Fruit fly (Drosophila melanogaster): ENCODE results near the gene Myc.
A peak's percentile ranks its signal among the peaks of the same experiment; 100 is the strongest.

Myc gene

DNA sequence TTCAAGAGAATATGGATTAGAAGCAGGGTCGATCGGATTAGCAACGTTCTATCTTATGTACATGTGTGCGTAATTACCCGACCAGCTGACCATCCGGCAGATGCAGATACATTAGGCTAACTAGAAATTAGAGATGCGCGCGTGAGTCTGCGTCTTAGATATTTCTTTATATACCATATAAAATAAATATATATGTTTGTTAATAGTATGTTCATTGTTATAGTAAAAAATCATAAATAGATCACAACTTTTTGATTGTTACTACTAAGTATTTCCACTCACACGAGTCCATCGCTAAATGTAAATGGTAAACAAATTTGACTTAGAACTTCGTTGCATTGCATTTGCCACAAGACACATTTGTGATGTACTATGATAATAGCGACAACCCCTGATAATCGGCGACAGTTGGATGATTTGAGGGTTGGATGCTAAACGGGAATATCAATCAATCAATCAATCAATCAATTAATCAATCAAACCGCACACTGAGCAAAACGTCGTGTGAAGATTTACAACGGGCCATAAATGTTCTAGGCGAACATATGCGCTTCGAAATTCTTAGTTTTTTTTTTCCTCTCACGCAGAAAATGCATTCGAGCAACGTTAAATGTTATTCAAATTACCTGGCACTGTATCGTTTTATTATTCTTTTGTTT is 24.0 kb downstream of the Myc start (continued):
- TF ChIP-seq Bdp1 (GFP tag; optimal IDR thresholded peaks at IDR 0.05) (no peak), fd3F (GFP tag; optimal IDR thresholded peaks at IDR 0.05) (peak; percentile 43), rib (GFP tag; IDR thresholded peaks at IDR 0.05) (no peak), Gug (GFP tag; IDR thresholded peaks at IDR 0.05) (no peak), CG30431 (GFP tag; optimal IDR thresholded peaks at IDR 0.05) (no peak), slou (GFP tag; optimal IDR thresholded peaks at IDR 0.05) (no peak), gem (tag; optimal IDR thresholded peaks at IDR 0.05) (peak; percentile 73), CG34422 (GFP tag; IDR thresholded peaks at IDR 0.05) (0 out of 3 replicates have a peak, but pooled peaks have one; percentile 48), bcd (GFP tag; optimal IDR thresholded peaks at IDR 0.05) (no peak), unc-4 (GFP tag; IDR thresholded peaks at IDR 0.05; ENCODE audit: partially characterized antibody) (no peak), usp (GFP tag; optimal IDR thresholded peaks at IDR 0.05) (no peak), tin (GFP tag; optimal IDR thresholded peaks at IDR 0.05) (no peak), Lpt (GFP tag; optimal IDR thresholded peaks at IDR 0.05) (no peak), Hmx (GFP tag; optimal IDR thresholded peaks at IDR 0.05) (no peak), CG17385 (GFP tag; optimal IDR thresholded peaks at IDR 0.05) (peak; percentile 51), CG13894 (tag; optimal IDR thresholded peaks at IDR 0.05) (no peak), CG9437 (GFP tag; optimal IDR thresholded peaks at IDR 0.05) (peak; percentile 1), CG43689 (GFP tag; IDR thresholded peaks at IDR 0.05) (no peak), CG14441 (GFP tag; IDR thresholded peaks at IDR 0.05) (peak; percentile 49; the same call in 1 of the 2 replicates), CG4404 (GFP tag; IDR thresholded peaks at IDR 0.05) (peak; percentile 81), psq (GFP tag; optimal IDR thresholded peaks at IDR 0.05) (no peak), bab2 (GFP tag; optimal IDR thresholded peaks at IDR 0.05) (no peak), esg (GFP tag; conservative IDR thresholded peaks at IDR 0.05) (no peak), CG8924 (tag; optimal IDR thresholded peaks at IDR 0.05) (peak; percentile 73), lilli (GFP tag; optimal IDR thresholded peaks at IDR 0.05) (no peak), PHDP (tag; optimal IDR thresholded peaks at IDR 0.05) (peak; percentile 54), Fer1 (GFP tag; optimal IDR thresholded peaks at IDR 0.05) (no peak), Pdp1 (GFP tag; optimal IDR thresholded peaks at IDR 0.05) (no peak), gro (GFP tag; optimal IDR thresholded peaks at IDR 0.05) (no peak), twi (tag; optimal IDR thresholded peaks at IDR 0.05) (peak; percentile 28), Dek (tag; optimal IDR thresholded peaks at IDR 0.05) (no peak), chn (GFP tag; optimal IDR thresholded peaks at IDR 0.05) (no peak), zf30C (GFP tag; optimal IDR thresholded peaks at IDR 0.05) (peak; percentile 40), Dbx (GFP tag; IDR thresholded peaks at IDR 0.05) (peak; percentile 44; the same call in 1 of the 3 replicates), gcm (GFP tag; optimal IDR thresholded peaks at IDR 0.05) (no peak), CG4854 (GFP tag; optimal IDR thresholded peaks at IDR 0.05) (no peak), fru (optimal IDR thresholded peaks at IDR 0.05) (no peak), Ets97D (GFP tag; optimal IDR thresholded peaks at IDR 0.05) (no peak), CG7987 (GFP tag; optimal IDR thresholded peaks at IDR 0.05) (no peak), vnd (GFP tag; IDR thresholded peaks at IDR 0.05; ENCODE audit: partially characterized antibody) (no peak), Adf1 (GFP tag; IDR thresholded peaks at IDR 0.05) (no peak), her (GFP tag; optimal IDR thresholded peaks at IDR 0.05) (no peak), dimm (GFP tag; IDR thresholded peaks at IDR 0.05) (no peak), CG1792 (GFP tag; optimal IDR thresholded peaks at IDR 0.05) (no peak), Lhr (GFP tag; optimal IDR thresholded peaks at IDR 0.05) (no peak), row (GFP tag; IDR thresholded peaks at IDR 0.05) (peak; percentile 73), dmrt11E (tag; optimal IDR thresholded peaks at IDR 0.05) (peak; percentile 76), CG13296 (GFP tag; optimal IDR thresholded peaks at IDR 0.05) (no peak), Chrac-16 (GFP tag; optimal IDR thresholded peaks at IDR 0.05) (no peak), CkIIα-i1 (GFP tag; IDR thresholded peaks at IDR 0.05) (no peak), cwo (GFP tag; optimal IDR thresholded peaks at IDR 0.05) (no peak)
